Worm (Caenorhabditis elegans): ENCODE results near the gene tes-1.

ce11 chrIV:7497750-7498149 lies 46.5 kb upstream of the tes-1 start, which contains the start of gene egas-4:
- TF ChIP-seq ceh-28 (tag; optimal IDR thresholded peaks at IDR 0.05) (no peak), nhr-43 (tag; optimal IDR thresholded peaks at IDR 0.05; ENCODE audit: poor library complexity, severe bottlenecking) (no peak), nhr-28 (tag; optimal IDR thresholded peaks at IDR 0.05) (no peak)

All from whole organism, L3 larva.